Worm (Caenorhabditis elegans) whole organism, mixed stage, embryonic: ENCODE measurements around the gene slc-36.2.

Source experiments
- M03D4.4 ChIP-seq: sonication (generic microtip); optimal IDR thresholded peaks from 2 replicates; lab custom pipeline; 2017; ENCODE audit warnings: mild to moderate bottlenecking, missing genetic modification characterization, missing compliant biosample characterization
- blmp-1 ChIP-seq: fragments of 150-350 bp; optimal IDR thresholded peaks from 2 replicates; lab custom pipeline; 2014; ENCODE audit warnings: missing biosample characterization, missing genetic modification characterization
- elt-1 ChIP-seq: sonication (generic microtip); optimal IDR thresholded peaks from 2 replicates; lab custom pipeline; 2017; ENCODE audit warnings: missing genetic modification characterization, mild to moderate bottlenecking, missing compliant biosample characterization, antibody characterized with exemption, moderate library complexity, borderline replicate concordance; ENCODE audit not compliant: insufficient read depth
- lin-13 ChIP-seq: fragments of 150-350 bp; optimal IDR thresholded peaks from 2 replicates; lab custom pipeline; 2014; ENCODE audit warnings: missing biosample characterization, missing genetic modification characterization
- lsy-2 ChIP-seq: fragments of 150-350 bp; optimal IDR thresholded peaks from 2 replicates; lab custom pipeline; 2014; ENCODE audit warnings: missing biosample characterization, missing genetic modification characterization
- mep-1 ChIP-seq: fragments of 150-350 bp; optimal IDR thresholded peaks from 2 replicates; lab custom pipeline; 2017; ENCODE audit warnings: missing biosample characterization, missing genetic modification reagents, missing genetic modification characterization, inconsistent platforms
- snpc-4 ChIP-seq: fragments of 150-350 bp; optimal IDR thresholded peaks from 2 replicates; lab custom pipeline; 2014; ENCODE audit warnings: missing biosample characterization, missing genetic modification characterization
- sptf-1 ChIP-seq: sonication (generic microtip); optimal IDR thresholded peaks from 2 replicates; lab custom pipeline; 2017; ENCODE audit warnings: mild to moderate bottlenecking, missing genetic modification characterization, moderate library complexity, missing compliant biosample characterization
- unc-62 ChIP-seq: fragments of 150-350 bp; optimal IDR thresholded peaks from 2 replicates; lab custom pipeline; 2014; ENCODE audit warnings: missing biosample characterization, missing genetic modification reagents, missing genetic modification characterization
- ztf-11 ChIP-seq: fragments of 150-350 bp; optimal IDR thresholded peaks from 2 replicates; lab custom pipeline; 2014; ENCODE audit warnings: missing biosample characterization, missing genetic modification characterization

DNA sequence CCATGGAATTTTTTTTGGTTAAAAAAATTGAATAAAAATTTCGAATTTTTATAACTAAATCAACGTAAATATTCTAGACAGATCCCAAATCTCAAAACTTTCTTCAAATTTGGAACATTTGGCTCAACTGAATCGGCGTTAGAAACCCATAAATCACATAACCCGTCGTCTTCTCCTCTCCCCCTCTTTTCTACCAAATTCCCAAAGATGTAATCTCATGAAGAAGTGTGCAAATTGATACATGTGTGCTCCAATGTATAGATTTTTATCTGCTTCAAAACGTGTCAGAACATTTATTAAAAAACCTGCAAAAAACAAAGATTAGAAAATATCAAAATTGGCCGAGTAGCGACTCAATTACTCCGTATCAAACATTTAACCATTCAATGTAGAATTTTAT is 9.8 kb upstream of the slc-36.2 start:
- no peak for TF ChIP-seq sptf-1 (tag; lab: Kevin White, UChicago)
- no peak for TF ChIP-seq elt-1 (tag; lab: Kevin White, UChicago)
- no peak for TF ChIP-seq ztf-11 (tag; lab: Kevin White, UChicago)
- no peak for TF ChIP-seq snpc-4 (tag; lab: Kevin White, UChicago)
- no peak for TF ChIP-seq lsy-2 (tag; lab: Kevin White, UChicago)
- no peak for TF ChIP-seq blmp-1 (tag; lab: Kevin White, UChicago)
- no peak for TF ChIP-seq mep-1 (tag; lab: Kevin White, UChicago)
- TF ChIP-seq lin-13 (tag; lab: Kevin White, UChicago): no peak
- no peak for TF ChIP-seq unc-62 (GFP tag; lab: Kevin White, UChicago)
- no peak for TF ChIP-seq M03D4.4
